Worm (Caenorhabditis elegans) whole organism, young adult: ENCODE results near the gene agmo-1.

Source experiments
- D2030.7 ChIP-seq: fragments of 200-800 bp; sonication (Bioruptor generic); IDR thresholded peaks from 2 replicates; pipeline ENCODE4 v1.3.6; 2022; ENCODE audit warnings: missing genetic modification reagents, missing genetic modification characterization, missing compliant biosample characterization
- F33H1.4 ChIP-seq: fragments of 200-800 bp; sonication (Bioruptor generic); IDR thresholded peaks from 2 replicates; pipeline ENCODE4 v1.3.6; 2022; ENCODE audit warnings: missing genetic modification reagents, missing genetic modification characterization, missing compliant biosample characterization
- F39B2.1 ChIP-seq: fragments of 200-800 bp; sonication (Bioruptor generic); IDR thresholded peaks from 2 replicates; pipeline ENCODE4 v1.3.6; 2022; ENCODE audit warnings: missing genetic modification reagents, missing genetic modification characterization, missing compliant biosample characterization
- F55B11.4 ChIP-seq: sonication (generic microtip); optimal IDR thresholded peaks from 2 replicates; lab custom pipeline; 2016; ENCODE audit warnings: missing compliant biosample characterization, missing genetic modification characterization, borderline replicate concordance; ENCODE audit not compliant: insufficient read depth
- F57A8.1 ChIP-seq: fragments of 200-800 bp; sonication (Bioruptor generic); optimal IDR thresholded peaks from 2 replicates; lab custom pipeline; 2018; ENCODE audit warnings: mild to moderate bottlenecking, missing genetic modification characterization, moderate library complexity, missing compliant biosample characterization
- K11D2.4 ChIP-seq: fragments of 200-800 bp; sonication (Bioruptor generic); IDR thresholded peaks from 2 replicates; pipeline ENCODE4 v1.3.6; 2022; ENCODE audit warnings: missing genetic modification reagents, missing genetic modification characterization, missing compliant biosample characterization
- K12H6.12 ChIP-seq: fragments of 200-800 bp; sonication (Bioruptor generic); optimal IDR thresholded peaks from 2 replicates; lab custom pipeline; 2018; ENCODE audit warnings: mild to moderate bottlenecking, missing genetic modification characterization, missing compliant biosample characterization
- T07F8.4 ChIP-seq: sonication (generic microtip); optimal IDR thresholded peaks from 2 replicates; lab custom pipeline; 2016; ENCODE audit warnings: mild to moderate bottlenecking, missing genetic modification characterization, moderate library complexity, missing compliant biosample characterization
- Y53F4B.3 ChIP-seq: fragments of 200-800 bp; sonication (Bioruptor generic); IDR thresholded peaks from 2 replicates; pipeline ENCODE4 v1.3.6; 2022; ENCODE audit warnings: missing genetic modification reagents, missing genetic modification characterization, missing compliant biosample characterization
- ZK185.1 ChIP-seq: sonication (generic microtip); optimal IDR thresholded peaks from 2 replicates; lab custom pipeline; 2016; ENCODE audit warnings: mild to moderate bottlenecking, missing genetic modification characterization, missing compliant biosample characterization; ENCODE audit not compliant: poor library complexity, severe bottlenecking
- ama-1 ChIP-seq, 3 experiments: fragments of 150-350 bp in 1 of 3; sonication (generic microtip) in 2 of 3; optimal IDR thresholded peaks; 2 replicates each; lab custom pipeline; 2014 to 2018; ENCODE audit warnings: missing biosample characterization in 2 of 3, missing genetic modification characterization in 2 of 3, missing genetic modification reagents in 2 of 3
- bed-1 ChIP-seq: fragments of 200-800 bp; sonication (Bioruptor generic); IDR thresholded peaks from 2 replicates; pipeline ENCODE4 v1.3.6; 2022; ENCODE audit warnings: missing genetic modification reagents, missing genetic modification characterization, missing compliant biosample characterization
- cebp-2 ChIP-seq: fragments of 200-800 bp; sonication (Bioruptor generic); IDR thresholded peaks from 2 replicates; pipeline ENCODE4 v1.3.6; 2022; ENCODE audit warnings: missing genetic modification characterization, missing compliant biosample characterization
- ceh-27 ChIP-seq: fragments of 200-800 bp; sonication (Bioruptor generic); optimal IDR thresholded peaks from 2 replicates; lab custom pipeline; 2018; ENCODE audit warnings: mild to moderate bottlenecking, missing genetic modification characterization, moderate library complexity, missing compliant biosample characterization
- ceh-40 ChIP-seq: fragments of 200-800 bp; sonication (Bioruptor generic); IDR thresholded peaks from 2 replicates; pipeline ENCODE4 v1.3.6; 2022; ENCODE audit warnings: missing genetic modification characterization, missing compliant biosample characterization
- ceh-58 ChIP-seq: fragments of 200-800 bp; sonication (Bioruptor generic); IDR thresholded peaks from 2 replicates; pipeline ENCODE4 v1.3.6; 2022; ENCODE audit warnings: missing genetic modification characterization, missing compliant biosample characterization
- ceh-79 ChIP-seq: sonication (generic microtip); optimal IDR thresholded peaks from 2 replicates; lab custom pipeline; 2017; ENCODE audit warnings: mild to moderate bottlenecking, missing genetic modification characterization, missing compliant biosample characterization
- dox-1 ChIP-seq: fragments of 200-800 bp; sonication (Bioruptor generic); IDR thresholded peaks from 2 replicates; pipeline ENCODE4 v1.3.6; 2022; ENCODE audit warnings: missing genetic modification reagents, missing genetic modification characterization, missing compliant biosample characterization
- dpl-1 ChIP-seq: fragments of 150-350 bp; optimal IDR thresholded peaks from 2 replicates; lab custom pipeline; 2014; ENCODE audit warnings: missing biosample characterization, missing genetic modification reagents, missing genetic modification characterization
- efl-1 ChIP-seq: fragments of 150-350 bp; optimal IDR thresholded peaks from 2 replicates; lab custom pipeline; 2014; ENCODE audit warnings: missing biosample characterization, missing genetic modification reagents, missing genetic modification characterization
- ekl-4 ChIP-seq: fragments of 200-800 bp; sonication (Bioruptor generic); IDR thresholded peaks from 2 replicates; pipeline ENCODE4 v1.3.6; 2022; ENCODE audit warnings: missing genetic modification reagents, missing genetic modification characterization, missing compliant biosample characterization
- gei-17 ChIP-seq: fragments of 200-800 bp; sonication (Bioruptor generic); optimal IDR thresholded peaks from 2 replicates; lab custom pipeline; 2018; ENCODE audit warnings: mild to moderate bottlenecking, missing genetic modification characterization, missing compliant biosample characterization
- hlh-26 ChIP-seq: fragments of 200-800 bp; sonication (Bioruptor generic); conservative IDR thresholded peaks from 2 replicates; pipeline ENCODE4 v1.3.6; 2022; ENCODE audit warnings: missing genetic modification reagents, missing genetic modification characterization, missing compliant biosample characterization
- hmg-20 ChIP-seq: fragments of 200-800 bp; sonication (Bioruptor generic); IDR thresholded peaks from 2 replicates; pipeline ENCODE4 v1.3.6; 2022; ENCODE audit warnings: missing genetic modification reagents, missing genetic modification characterization, missing compliant biosample characterization
- hrde-1 ChIP-seq: sonication (generic microtip); optimal IDR thresholded peaks from 2 replicates; lab custom pipeline; 2016; ENCODE audit warnings: missing genetic modification characterization, mild to moderate bottlenecking, missing compliant biosample characterization, moderate library complexity, missing genotype, missing genetic modification reagents, borderline replicate concordance
- lag-1 ChIP-seq: fragments of 200-800 bp; sonication (Bioruptor generic); IDR thresholded peaks from 2 replicates; pipeline ENCODE4 v1.3.6; 2022; ENCODE audit warnings: missing genetic modification reagents, missing genetic modification characterization, missing compliant biosample characterization
- lin-54 ChIP-seq: fragments of 200-800 bp; sonication (Bioruptor generic); optimal IDR thresholded peaks from 2 replicates; lab custom pipeline; 2018; ENCODE audit warnings: mild to moderate bottlenecking, missing genetic modification characterization, missing compliant biosample characterization
- lir-1 ChIP-seq: fragments of 200-800 bp; sonication (Bioruptor generic); conservative IDR thresholded peaks from 2 replicates; pipeline ENCODE4 v1.3.6; 2022; ENCODE audit warnings: missing genetic modification reagents, missing genetic modification characterization, missing compliant biosample characterization
- lsl-1 ChIP-seq: fragments of 200-800 bp; sonication (Bioruptor generic); optimal IDR thresholded peaks from 2 replicates; lab custom pipeline; 2018; ENCODE audit warnings: mild to moderate bottlenecking, missing genetic modification characterization, moderate library complexity, missing compliant biosample characterization
- lsy-27 ChIP-seq: sonication (generic microtip); optimal IDR thresholded peaks from 2 replicates; lab custom pipeline; 2017; ENCODE audit warnings: missing genetic modification characterization, mild to moderate bottlenecking, missing compliant biosample characterization, antibody characterized with exemption, missing genotype, borderline replicate concordance; ENCODE audit not compliant: insufficient read depth
- madf-3 ChIP-seq: fragments of 200-800 bp; sonication (Bioruptor generic); IDR thresholded peaks from 2 replicates; pipeline ENCODE4 v1.3.6; 2022; ENCODE audit warnings: missing genetic modification reagents, missing genetic modification characterization, missing compliant biosample characterization
- madf-6 ChIP-seq: fragments of 200-800 bp; sonication (Bioruptor generic); IDR thresholded peaks from 2 replicates; pipeline ENCODE4 v1.3.6; 2022; ENCODE audit warnings: missing genetic modification reagents, missing genetic modification characterization, missing compliant biosample characterization
- mcd-1 ChIP-seq: fragments of 200-800 bp; sonication (Bioruptor generic); IDR thresholded peaks from 2 replicates; pipeline ENCODE4 v1.3.6; 2022; ENCODE audit warnings: missing genetic modification reagents, missing genetic modification characterization, missing compliant biosample characterization
- nfya-2 ChIP-seq: fragments of 200-800 bp; sonication (Bioruptor generic); IDR thresholded peaks from 2 replicates; pipeline ENCODE4 v1.3.6; 2022; ENCODE audit warnings: missing genetic modification reagents, missing genetic modification characterization, missing compliant biosample characterization
- nhr-90 ChIP-seq: sonication (generic microtip); optimal IDR thresholded peaks from 2 replicates; lab custom pipeline; 2016; ENCODE audit warnings: missing genotype, mild to moderate bottlenecking, missing genetic modification characterization, missing compliant biosample characterization
- pbrm-1 ChIP-seq: fragments of 200-800 bp; sonication (Bioruptor generic); IDR thresholded peaks from 2 replicates; pipeline ENCODE4 v1.3.6; 2022; ENCODE audit warnings: missing genetic modification reagents, missing genetic modification characterization, missing compliant biosample characterization
- pha-4 ChIP-seq: fragments of 150-350 bp; sonication (generic microtip); optimal IDR thresholded peaks from 2 replicates; lab custom pipeline; 2014; ENCODE audit warnings: missing biosample characterization, missing genetic modification reagents, missing genetic modification characterization
- rcor-1 ChIP-seq: fragments of 200-800 bp; sonication (Bioruptor generic); IDR thresholded peaks from 2 replicates; pipeline ENCODE4 v1.3.6; 2022; ENCODE audit warnings: missing genetic modification reagents, missing genetic modification characterization, missing compliant biosample characterization
- rec-8 ChIP-seq, 2 experiments: sonication (generic microtip); optimal IDR thresholded peaks; 2 replicates each; lab custom pipeline; 2016; ENCODE audit warnings: mild to moderate bottlenecking in 2 of 2, missing genetic modification characterization in 2 of 2, missing genetic modification reagents in 2 of 2, missing genotype in 2 of 2, missing biosample characterization in 1 of 2, missing compliant biosample characterization in 1 of 2, moderate library complexity in 1 of 2
- sea-2 ChIP-seq: fragments of 200-800 bp; sonication (Bioruptor generic); IDR thresholded peaks from 2 replicates; pipeline ENCODE4 v1.3.6; 2022; ENCODE audit warnings: missing genetic modification characterization, missing compliant biosample characterization
- somi-1 ChIP-seq: fragments of 200-800 bp; sonication (Bioruptor generic); optimal IDR thresholded peaks from 2 replicates; lab custom pipeline; 2018; ENCODE audit warnings: mild to moderate bottlenecking, missing genetic modification characterization, missing compliant biosample characterization
- sptf-2 ChIP-seq: fragments of 200-800 bp; sonication (Bioruptor generic); optimal IDR thresholded peaks from 2 replicates; lab custom pipeline; 2018; ENCODE audit warnings: mild to moderate bottlenecking, missing genetic modification characterization, missing compliant biosample characterization
- tbp1 ChIP-seq: fragments of 200-800 bp; sonication (Bioruptor generic); optimal IDR thresholded peaks from 2 replicates; lab custom pipeline; 2018; ENCODE audit warnings: mild to moderate bottlenecking, missing genetic modification characterization, missing compliant biosample characterization
- unc-130 ChIP-seq: sonication (generic microtip); optimal IDR thresholded peaks from 2 replicates; lab custom pipeline; 2016; ENCODE audit warnings: missing genetic modification reagents, missing genetic modification characterization, missing compliant biosample characterization
- zfh-2 ChIP-seq: fragments of 200-800 bp; sonication (Bioruptor generic); conservative IDR thresholded peaks from 2 replicates; pipeline ENCODE4 v1.3.6; 2022; ENCODE audit warnings: missing genetic modification reagents, missing genetic modification characterization, missing compliant biosample characterization
- ztf-18 ChIP-seq: sonication (generic microtip); optimal IDR thresholded peaks from 2 replicates; lab custom pipeline; 2016; ENCODE audit warnings: missing genotype, mild to moderate bottlenecking, missing genetic modification characterization, missing compliant biosample characterization
- ztf-22 ChIP-seq: fragments of 200-800 bp; sonication (Bioruptor generic); optimal IDR thresholded peaks from 2 replicates; lab custom pipeline; 2018; ENCODE audit warnings: mild to moderate bottlenecking, missing genetic modification characterization, moderate library complexity, missing compliant biosample characterization
- ztf-26 ChIP-seq: sonication (generic microtip); optimal IDR thresholded peaks from 2 replicates; lab custom pipeline; 2017; ENCODE audit warnings: missing genetic modification characterization, missing compliant biosample characterization
- ztf-28 ChIP-seq: fragments of 200-800 bp; sonication (Bioruptor generic); IDR thresholded peaks from 2 replicates; pipeline ENCODE4 v1.3.6; 2022; ENCODE audit warnings: missing genetic modification reagents, missing genetic modification characterization, missing compliant biosample characterization

Gene agmo-1

DNA sequence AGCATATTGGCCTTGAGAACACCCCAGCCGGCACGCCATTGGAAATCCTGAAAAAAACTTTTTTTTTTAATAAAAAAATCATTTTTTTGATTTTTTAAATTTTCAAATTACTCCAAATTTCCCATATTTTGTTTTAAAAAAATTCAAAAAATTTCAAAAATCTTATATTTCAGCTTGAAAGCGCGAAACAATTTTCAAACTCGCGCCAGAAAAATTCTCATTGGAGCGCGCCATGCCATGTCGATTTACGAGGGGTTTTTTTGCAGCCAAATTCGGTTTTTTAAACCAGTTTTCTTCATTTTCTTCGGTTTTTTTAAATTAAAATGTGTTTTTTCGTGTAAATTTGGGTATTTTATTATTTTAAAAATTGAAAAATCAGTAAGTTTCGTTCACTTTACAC lies 20.8 kb upstream of the agmo-1 start (continued):
- TF ChIP-seq dox-1: no peak
- TF ChIP-seq K12H6.12: no peak
- TF ChIP-seq Y53F4B.3 (GFP tag; lab: Robert Waterston, UW): no peak
- no peak for TF ChIP-seq somi-1 (GFP tag; lab: Kevin White, UChicago)
- no peak for TF ChIP-seq ztf-18 (tag; lab: Kevin White, UChicago)
- TF ChIP-seq ztf-22 (GFP tag; lab: Kevin White, UChicago): no peak
- TF ChIP-seq lin-54 (GFP tag; lab: Kevin White, UChicago): peak; percentile 61
- peak; percentile 27 for TF ChIP-seq dpl-1
- peak; percentile 59; the same call in 1 of the 2 replicates for TF ChIP-seq madf-6 (GFP tag; lab: Robert Waterston, UW)
- TF ChIP-seq madf-3: peak; percentile 65; the same call in 1 of the 2 replicates
- TF ChIP-seq F39B2.1 (GFP tag; lab: Robert Waterston, UW): no peak
- TF ChIP-seq lir-1: no peak
- 0 out of 2 replicates have a peak, but pooled peaks have one; percentile 16 for TF ChIP-seq mcd-1 (GFP tag; lab: Robert Waterston, UW)
- TF ChIP-seq K11D2.4 (GFP tag; lab: Robert Waterston, UW): no peak
- no peak for TF ChIP-seq F55B11.4 (tag; lab: Kevin White, UChicago)
- TF ChIP-seq rcor-1 (GFP tag; lab: Robert Waterston, UW): no peak
- no peak for TF ChIP-seq cebp-2
- no peak for TF ChIP-seq ceh-40 (GFP tag; lab: Robert Waterston, UW)
- TF ChIP-seq lag-1 (GFP tag; lab: Robert Waterston, UW): no peak
- no peak for TF ChIP-seq lsy-27 (tag; lab: Kevin White, UChicago)
- TF ChIP-seq ztf-28 (GFP tag; lab: Robert Waterston, UW): no peak
- no peak for TF ChIP-seq tbp1 (GFP tag; lab: Kevin White, UChicago)
- peak; percentile 21 for TF ChIP-seq lsl-1 (GFP tag; lab: Kevin White, UChicago)
- TF ChIP-seq ama-1 (optimal IDR thresholded peaks at IDR 0.05; lab: Kevin White, UChicago): no peak
- no peak for TF ChIP-seq ama-1 (GFP tag; optimal IDR thresholded peaks at IDR 0.05; lab: Kevin White, UChicago)
- no peak for TF ChIP-seq sptf-2 (GFP tag; lab: Kevin White, UChicago)
- TF ChIP-seq sea-2 (GFP tag; lab: Robert Waterston, UW): no peak
- TF ChIP-seq ceh-79: no peak
- no peak for TF ChIP-seq unc-130
- TF ChIP-seq F33H1.4 (GFP tag; lab: Robert Waterston, UW): peak; percentile 39; the same call in 1 of the 2 replicates
- peak; percentile 65 for TF ChIP-seq efl-1 (GFP tag; lab: Kevin White, UChicago)
- no peak for TF ChIP-seq ceh-58 (GFP tag; lab: Robert Waterston, UW)
- no peak for TF ChIP-seq bed-1 (GFP tag; lab: Robert Waterston, UW)
- TF ChIP-seq F57A8.1 (GFP tag; lab: Kevin White, UChicago): no peak
- TF ChIP-seq hmg-20 (GFP tag; lab: Robert Waterston, UW): no peak
- TF ChIP-seq rec-8 (tag; optimal IDR thresholded peaks at IDR 0.05; lab: Kevin White, UChicago): no peak
- TF ChIP-seq hlh-26: no peak
- no peak for TF ChIP-seq ekl-4 (GFP tag; lab: Robert Waterston, UW)
- no peak for TF ChIP-seq T07F8.4 (tag; lab: Kevin White, UChicago)
- TF ChIP-seq pbrm-1 (GFP tag; lab: Robert Waterston, UW): no peak
- TF ChIP-seq nhr-90: no peak
- TF ChIP-seq hrde-1 (tag; lab: Kevin White, UChicago): no peak
- TF ChIP-seq ceh-27 (GFP tag; lab: Kevin White, UChicago): no peak
- TF ChIP-seq gei-17 (GFP tag; lab: Kevin White, UChicago): no peak
- TF ChIP-seq ZK185.1 (tag; lab: Kevin White, UChicago): no peak
- no peak for TF ChIP-seq zfh-2 (GFP tag; lab: Robert Waterston, UW)
- TF ChIP-seq nfya-2: no peak
- no peak for TF ChIP-seq pha-4 (tag; lab: Kevin White, UChicago)
- no peak for TF ChIP-seq ztf-26 (tag; lab: Kevin White, UChicago)
- TF ChIP-seq D2030.7: peak; percentile 21; the same call in 1 of the 2 replicates
